Worm (Caenorhabditis elegans) whole organism, early embryonic: ENCODE data around the gene F57G9.7.
"Not testable (repeated sequence)": the region's sequence is repeated elsewhere in the genome, so short reads cannot be mapped to it uniquely, and the experiment has no call there.

ENCODE experiments used
- B0310.2 ChIP-seq: sonication (generic microtip); optimal IDR thresholded peaks from 2 replicates; lab custom pipeline; 2016; ENCODE audit warnings: mild to moderate bottlenecking, missing genetic modification characterization, missing compliant biosample characterization
- F13C5.2 ChIP-seq: sonication (generic microtip); optimal IDR thresholded peaks from 2 replicates; lab custom pipeline; 2017; ENCODE audit warnings: mild to moderate bottlenecking, missing genetic modification characterization, inconsistent platforms, missing compliant biosample characterization
- aly-1 ChIP-seq: sonication (generic microtip); optimal IDR thresholded peaks from 2 replicates; lab custom pipeline; 2016; ENCODE audit warnings: missing genetic modification characterization, missing compliant biosample characterization
- ama-1 ChIP-seq: fragments of 150-350 bp; optimal IDR thresholded peaks from 2 replicates; lab custom pipeline; 2014
- ceh-13 ChIP-seq: fragments of 200-800 bp; sonication (Bioruptor generic); optimal IDR thresholded peaks from 2 replicates; lab custom pipeline; 2018; ENCODE audit warnings: mild to moderate bottlenecking, missing genetic modification characterization, missing compliant biosample characterization
- ceh-36 ChIP-seq: sonication (generic microtip); optimal IDR thresholded peaks from 2 replicates; lab custom pipeline; 2016; ENCODE audit warnings: missing genetic modification characterization, inconsistent platforms, missing compliant biosample characterization
- ets-7 ChIP-seq: sonication (generic microtip); optimal IDR thresholded peaks from 2 replicates; lab custom pipeline; 2016; ENCODE audit warnings: missing genotype, missing genetic modification characterization, missing compliant biosample characterization
- flt-1 ChIP-seq: fragments of 200-800 bp; sonication (Bioruptor generic); IDR thresholded peaks from 2 replicates; pipeline ENCODE4 v1.3.6; 2022; ENCODE audit warnings: missing genetic modification characterization, missing compliant biosample characterization
- hmbx-1 ChIP-seq: sonication (generic microtip); optimal IDR thresholded peaks from 2 replicates; lab custom pipeline; 2016; ENCODE audit warnings: mild to moderate bottlenecking, missing genetic modification characterization, missing compliant biosample characterization
- hmg-4 ChIP-seq: fragments of 200-800 bp; sonication (Bioruptor generic); optimal IDR thresholded peaks from 2 replicates; lab custom pipeline; 2018; ENCODE audit warnings: mild to moderate bottlenecking, missing genetic modification characterization, missing compliant biosample characterization
- hnd-1 ChIP-seq: sonication (generic microtip); optimal IDR thresholded peaks from 2 replicates; lab custom pipeline; 2016; ENCODE audit warnings: missing genetic modification characterization, missing compliant biosample characterization
- pes-1 ChIP-seq: fragments of 200-800 bp; sonication (Bioruptor generic); IDR thresholded peaks from 2 replicates; pipeline ENCODE4 v1.3.6; 2022; ENCODE audit warnings: missing genetic modification reagents, missing genetic modification characterization, missing compliant biosample characterization
- scrt-1 ChIP-seq: fragments of 200-800 bp; sonication (Bioruptor generic); IDR thresholded peaks from 2 replicates; pipeline ENCODE4 v1.3.6; 2022; ENCODE audit warnings: missing genetic modification characterization, missing compliant biosample characterization
- sea-1 ChIP-seq: fragments of 200-800 bp; sonication (Bioruptor generic); conservative IDR thresholded peaks from 2 replicates; pipeline ENCODE4 v1.3.6; 2022; ENCODE audit warnings: missing genetic modification characterization, missing compliant biosample characterization
- tbx-11 ChIP-seq: fragments of 200-800 bp; sonication (Bioruptor generic); IDR thresholded peaks from 2 replicates; pipeline ENCODE4 v1.3.6; 2022; ENCODE audit warnings: missing genetic modification characterization, missing compliant biosample characterization
- tbx-37 ChIP-seq: fragments of 200-800 bp; sonication (Bioruptor generic); conservative IDR thresholded peaks from 2 replicates; pipeline ENCODE4 v1.3.6; 2022; ENCODE audit warnings: missing genetic modification reagents, missing genetic modification characterization, missing compliant biosample characterization
- tra-4 ChIP-seq: sonication (generic microtip); optimal IDR thresholded peaks from 2 replicates; lab custom pipeline; 2017; ENCODE audit warnings: missing genetic modification characterization, missing compliant biosample characterization

The F57G9.7 gene

DNA sequence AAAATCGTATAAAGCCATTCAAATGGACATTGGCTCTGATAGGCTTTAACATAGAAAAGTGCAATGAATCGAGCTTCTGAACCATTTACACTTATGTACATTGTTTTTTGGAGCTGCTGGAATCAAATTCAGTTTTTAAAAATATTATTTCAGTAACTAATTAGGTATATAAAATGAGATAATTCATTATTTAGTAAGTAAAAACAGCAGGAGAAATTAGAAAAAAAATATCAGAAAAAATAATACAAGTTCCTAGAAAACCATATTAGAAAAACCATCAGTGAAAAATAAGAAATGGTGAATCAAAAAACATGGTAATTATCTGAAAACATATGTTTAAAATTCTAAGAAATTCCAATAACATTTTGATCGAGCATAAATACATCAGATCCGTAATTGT, at the start of gene F57G9.7:
F57G9.7 (minus strand) TSS at position 101 of the 400 bp plus-strand sequence.
- TF ChIP-seq ets-7, result no peak
- TF ChIP-seq tra-4 (tag; lab: Kevin White, UChicago), result no peak
- TF ChIP-seq flt-1 (GFP tag; lab: Robert Waterston, UW), result no peak
- TF ChIP-seq tbx-37 (GFP tag; lab: Robert Waterston, UW), result no peak
- no peak for TF ChIP-seq hmg-4 (GFP tag; lab: Kevin White, UChicago)
- TF ChIP-seq pes-1 (GFP tag; lab: Robert Waterston, UW), result no peak
- TF ChIP-seq ama-1 (lab: Kevin White, UChicago), result no peak
- no peak for TF ChIP-seq scrt-1 (GFP tag; lab: Robert Waterston, UW)
- no peak for TF ChIP-seq tbx-11 (GFP tag; lab: Robert Waterston, UW)
- no peak for TF ChIP-seq B0310.2 (tag; lab: Kevin White, UChicago)
- TF ChIP-seq ceh-36, result no peak
- no peak for TF ChIP-seq F13C5.2 (tag; lab: Kevin White, UChicago)
- no peak for TF ChIP-seq hmbx-1 (tag; lab: Kevin White, UChicago)
- TF ChIP-seq aly-1 (tag; lab: Kevin White, UChicago), result no peak

DNA sequence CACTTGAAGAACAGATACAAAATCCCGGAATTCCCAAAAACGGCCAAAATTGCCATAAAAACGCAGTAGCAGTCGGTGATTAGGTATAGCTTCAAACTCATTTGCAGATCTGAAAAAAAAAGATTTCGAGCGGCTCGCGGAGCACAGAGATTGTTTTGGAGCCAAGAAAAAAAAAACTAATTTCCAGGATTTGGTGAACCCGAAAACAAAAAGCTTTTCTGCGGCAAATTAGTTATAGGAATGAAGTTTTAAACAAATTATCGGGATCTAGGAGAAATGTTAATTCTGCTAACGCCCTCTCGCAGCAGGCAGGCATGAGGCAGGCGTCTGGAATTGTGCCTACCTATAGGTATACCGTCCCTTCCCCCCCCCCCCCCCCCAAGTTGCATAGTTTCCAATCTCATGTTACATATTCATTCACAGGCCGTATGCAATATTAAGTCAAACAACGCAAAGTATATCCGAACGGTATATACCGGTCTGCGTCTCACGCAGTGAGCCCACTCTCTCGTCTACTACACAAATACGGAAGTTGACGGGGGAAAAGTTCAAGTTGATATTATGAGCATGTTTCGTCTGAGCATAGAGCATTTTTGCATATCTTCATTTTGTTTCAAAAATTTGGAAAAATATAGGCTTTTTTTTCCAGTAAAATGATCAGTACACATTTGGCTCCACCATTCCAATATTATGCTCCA, 47.3 kb upstream of the F57G9.7 start, which contains the start of the genes W05H5.1 and pitr-6:
W05H5.1 (minus strand) TSS at position 101 of the 698 bp plus-strand sequence.
pitr-6 (plus strand) TSS at position 648 of the 698 bp plus-strand sequence.
- TF ChIP-seq B0310.2 (tag; lab: Kevin White, UChicago) (no peak), flt-1 (GFP tag; lab: Robert Waterston, UW) (no peak)

ce11 chrII:12441164-12441563, 43.6 kb upstream of the F57G9.7 start, which contains the start of gene Y57A10C.10:
TSS of gene Y57A10C.10 (minus strand) at chrII:12441264.
- not testable (repeated sequence) for TF ChIP-seq pes-1 (GFP tag; lab: Robert Waterston, UW); aly-1 (tag; lab: Kevin White, UChicago); tbx-11 (GFP tag; lab: Robert Waterston, UW)

DNA sequence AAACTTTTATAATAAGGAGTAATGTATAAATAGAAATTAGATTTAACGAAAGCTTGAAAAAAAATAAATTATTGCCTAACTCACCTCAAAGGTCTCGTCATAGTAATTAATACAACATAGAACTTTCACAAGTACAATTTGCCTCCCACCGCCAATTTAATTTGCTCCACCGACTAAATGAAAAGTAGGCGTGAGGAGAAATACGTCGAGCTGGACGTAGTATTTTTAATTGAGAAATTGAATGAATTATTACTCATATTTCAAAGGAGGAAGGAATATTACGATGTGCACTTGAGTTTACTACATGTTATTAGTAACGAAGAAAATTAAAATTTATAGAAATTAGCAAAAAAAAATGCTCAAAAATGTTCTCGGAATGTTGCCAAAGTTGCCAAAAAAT, 40.9 kb upstream of the F57G9.7 start, which contains the start of gene Y57A10C.9:
Y57A10C.9 (minus strand) TSS at position 101 of the 400 bp plus-strand sequence.
- TF ChIP-seq tbx-37 (GFP tag; lab: Robert Waterston, UW) (no peak), sea-1 (GFP tag; lab: Robert Waterston, UW) (no peak), scrt-1 (GFP tag; lab: Robert Waterston, UW) (no peak), ceh-36 (no peak), B0310.2 (tag; lab: Kevin White, UChicago) (no peak), F13C5.2 (tag; lab: Kevin White, UChicago) (no peak), tbx-11 (GFP tag; lab: Robert Waterston, UW) (no peak), hmg-4 (GFP tag; lab: Kevin White, UChicago) (no peak), aly-1 (tag; lab: Kevin White, UChicago) (no peak), ets-7 (no peak), hmbx-1 (tag; lab: Kevin White, UChicago) (no peak), ama-1 (lab: Kevin White, UChicago) (no peak), flt-1 (GFP tag; lab: Robert Waterston, UW) (no peak), hnd-1 (tag; lab: Kevin White, UChicago) (no peak), pes-1 (GFP tag; lab: Robert Waterston, UW) (no peak), ceh-13 (GFP tag; lab: Kevin White, UChicago) (no peak)

- TF ChIP-seq ceh-36 (peak; percentile 82), B0310.2 (tag; lab: Kevin White, UChicago) (no peak), ama-1 (lab: Kevin White, UChicago) (no peak), scrt-1 (GFP tag; lab: Robert Waterston, UW) (no peak), ets-7 (no peak), tbx-11 (GFP tag; lab: Robert Waterston, UW) (no peak)
Measured at ce11 chrII:12436717-12437116, 39.2 kb upstream of the F57G9.7 start.

DNA sequence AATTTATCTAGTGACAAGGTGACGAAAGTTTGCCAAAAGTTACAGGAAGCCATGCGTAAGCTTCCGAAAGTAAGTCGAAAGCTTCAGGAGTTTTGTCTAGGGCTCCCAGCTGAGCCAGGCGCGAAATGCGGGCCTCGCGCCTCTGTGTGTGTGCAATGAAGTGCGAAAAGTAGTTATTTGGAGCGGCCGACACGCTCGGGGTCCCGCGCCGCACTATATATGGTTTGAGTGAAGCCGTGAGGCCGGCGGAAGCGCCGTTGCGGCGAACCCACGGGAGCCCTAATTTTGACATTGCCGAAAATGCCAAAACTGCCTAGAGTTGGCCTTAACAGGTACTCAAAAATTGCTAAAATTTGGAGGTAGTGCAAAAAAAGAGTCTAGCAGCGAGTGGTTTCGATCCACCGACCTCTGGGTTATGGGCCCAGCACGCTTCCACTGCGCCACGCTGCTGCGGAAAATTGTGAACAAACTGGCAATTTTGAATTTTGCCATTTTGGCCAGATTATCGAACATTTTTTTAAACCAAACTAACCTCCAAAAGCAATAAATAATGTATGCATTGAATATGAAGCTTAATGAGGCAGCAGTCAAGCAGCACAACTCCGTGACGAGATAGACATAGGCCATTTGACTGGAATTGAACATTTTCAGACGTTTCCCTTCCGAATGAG, 37.8 kb upstream of the F57G9.7 start:
- TF ChIP-seq tra-4 (tag; lab: Kevin White, UChicago) (no peak), ama-1 (lab: Kevin White, UChicago) (no peak), B0310.2 (tag; lab: Kevin White, UChicago) (no peak), hnd-1 (tag; lab: Kevin White, UChicago) (no peak), ceh-36 (no peak), flt-1 (GFP tag; lab: Robert Waterston, UW) (no peak), sea-1 (GFP tag; lab: Robert Waterston, UW) (no peak), tbx-37 (GFP tag; lab: Robert Waterston, UW) (no peak), scrt-1 (GFP tag; lab: Robert Waterston, UW) (no peak), aly-1 (tag; lab: Kevin White, UChicago) (no peak), tbx-11 (GFP tag; lab: Robert Waterston, UW) (no peak), hmbx-1 (tag; lab: Kevin White, UChicago) (no peak), F13C5.2 (tag; lab: Kevin White, UChicago) (no peak), ceh-13 (GFP tag; lab: Kevin White, UChicago) (no peak)

- no peak for TF ChIP-seq ets-7
- TF ChIP-seq flt-1 (GFP tag; lab: Robert Waterston, UW), result no peak
- no peak for TF ChIP-seq tbx-11 (GFP tag; lab: Robert Waterston, UW)
- no peak for TF ChIP-seq F13C5.2 (tag; lab: Kevin White, UChicago)
- no peak for TF ChIP-seq ama-1 (lab: Kevin White, UChicago)
- TF ChIP-seq tra-4 (tag; lab: Kevin White, UChicago), result no peak
- TF ChIP-seq sea-1 (GFP tag; lab: Robert Waterston, UW), result no peak
- TF ChIP-seq hnd-1 (tag; lab: Kevin White, UChicago), result no peak
- TF ChIP-seq aly-1 (tag; lab: Kevin White, UChicago), result no peak
Measured at ce11 chrII:12432356-12432755, 34.8 kb upstream of the F57G9.7 start, which contains the start of gene dct-12. TSS of gene dct-12 (minus strand) at chrII:12432456.
